Worm (Caenorhabditis elegans) whole organism, midembryonic: Measurements from ENCODE around the gene Y102A11A.9.

Source experiments
- T22C8.4 ChIP-seq: fragments of 200-800 bp; sonication (Bioruptor generic); IDR thresholded peaks from 2 replicates; pipeline ENCODE4 v1.3.6; 2022; ENCODE audit warnings: missing genetic modification characterization, missing compliant biosample characterization
- cog-1 ChIP-seq: sonication (generic microtip); optimal IDR thresholded peaks from 2 replicates; lab custom pipeline; 2016; ENCODE audit warnings: missing genetic modification characterization, missing compliant biosample characterization
- flt-1 ChIP-seq: fragments of 200-800 bp; sonication (Bioruptor generic); IDR thresholded peaks from 2 replicates; pipeline ENCODE4 v1.3.6; 2022; ENCODE audit warnings: missing genetic modification characterization, missing compliant biosample characterization
- klf-2 ChIP-seq: fragments of 200-800 bp; sonication (Bioruptor generic); conservative IDR thresholded peaks from 2 replicates; pipeline ENCODE4 v1.3.6; 2022; ENCODE audit warnings: missing genetic modification reagents, missing genetic modification characterization, missing compliant biosample characterization
- med-1 ChIP-seq: sonication (generic microtip); optimal IDR thresholded peaks from 2 replicates; lab custom pipeline; 2017; ENCODE audit warnings: missing genetic modification characterization, mild to moderate bottlenecking, missing compliant biosample characterization, antibody characterized with exemption, missing genetic modification reagents; ENCODE audit not compliant: insufficient read depth
- ref-1 ChIP-seq: fragments of 200-800 bp; sonication (Bioruptor generic); conservative IDR thresholded peaks from 2 replicates; pipeline ENCODE4 v1.3.6; 2022; ENCODE audit warnings: missing genetic modification reagents, missing genetic modification characterization, missing compliant biosample characterization
- tab-1 ChIP-seq: fragments of 200-800 bp; sonication (Bioruptor generic); IDR thresholded peaks from 2 replicates; pipeline ENCODE4 v1.3.6; 2022; ENCODE audit warnings: missing genetic modification characterization, missing compliant biosample characterization
- ztf-23 ChIP-seq: fragments of 200-800 bp; sonication (Bioruptor generic); IDR thresholded peaks from 2 replicates; pipeline ENCODE4 v1.3.6; 2022; ENCODE audit warnings: missing genetic modification reagents, missing genetic modification characterization, missing compliant biosample characterization
- ztf-29 ChIP-seq: fragments of 200-800 bp; sonication (Bioruptor generic); IDR thresholded peaks from 2 replicates; pipeline ENCODE4 v1.3.6; 2022; ENCODE audit warnings: missing genetic modification reagents, missing genetic modification characterization, missing compliant biosample characterization

The Y102A11A.9 gene

DNA sequence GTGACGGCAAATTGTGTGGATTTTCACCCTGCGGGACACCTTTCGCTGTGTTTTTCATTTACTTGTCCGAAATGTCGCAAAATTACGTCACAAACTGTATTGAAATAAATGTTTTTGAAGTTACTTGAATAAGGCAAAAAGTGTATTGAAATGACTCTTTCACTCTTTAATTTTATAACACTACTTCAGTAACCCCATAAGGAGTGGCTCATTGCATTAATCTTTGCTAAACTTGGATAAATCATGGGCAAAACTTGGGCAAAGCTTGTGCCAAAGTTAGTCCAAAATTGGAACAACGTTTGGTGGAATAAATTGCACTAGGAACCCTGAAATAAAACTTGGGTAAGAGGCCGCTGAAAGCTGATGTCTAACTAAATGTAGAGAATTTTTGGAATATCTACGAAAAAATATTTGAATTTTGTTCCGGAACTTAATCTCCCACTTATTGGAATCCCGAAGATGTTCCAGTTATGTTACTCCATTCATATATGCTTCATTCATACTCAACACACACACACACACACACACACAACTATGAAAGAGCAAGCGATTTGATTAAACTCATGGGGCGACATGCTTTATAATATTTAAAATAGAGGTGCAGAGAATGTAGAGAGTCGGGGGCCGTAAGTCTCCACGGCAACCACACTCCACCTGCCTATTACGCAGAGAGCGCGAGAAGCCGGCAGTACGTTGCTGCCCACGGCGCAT is at the start of gene Y102A11A.9:
Gene Y102A11A.9, plus strand, starts transcription at position 661 of the 711 bp plus-strand sequence.
- TF ChIP-seq tab-1 (GFP tag; lab: Robert Waterston, UW) (no peak), med-1 (no peak), klf-2 (GFP tag; lab: Robert Waterston, UW) (no peak), flt-1 (GFP tag; lab: Robert Waterston, UW) (no peak), ztf-29 (GFP tag; lab: Robert Waterston, UW) (no peak), T22C8.4 (no peak), ztf-23 (no peak)

ce11 chrX:1964411-1964810 is 48.5 kb upstream of the Y102A11A.9 start:
- TF ChIP-seq ref-1 (GFP tag; lab: Robert Waterston, UW): no peak
- TF ChIP-seq klf-2 (GFP tag; lab: Robert Waterston, UW): no peak
- TF ChIP-seq flt-1 (GFP tag; lab: Robert Waterston, UW): no peak
- TF ChIP-seq T22C8.4: no peak
- TF ChIP-seq med-1: no peak
- TF ChIP-seq ztf-23: no peak
- TF ChIP-seq tab-1 (GFP tag; lab: Robert Waterston, UW): no peak

DNA sequence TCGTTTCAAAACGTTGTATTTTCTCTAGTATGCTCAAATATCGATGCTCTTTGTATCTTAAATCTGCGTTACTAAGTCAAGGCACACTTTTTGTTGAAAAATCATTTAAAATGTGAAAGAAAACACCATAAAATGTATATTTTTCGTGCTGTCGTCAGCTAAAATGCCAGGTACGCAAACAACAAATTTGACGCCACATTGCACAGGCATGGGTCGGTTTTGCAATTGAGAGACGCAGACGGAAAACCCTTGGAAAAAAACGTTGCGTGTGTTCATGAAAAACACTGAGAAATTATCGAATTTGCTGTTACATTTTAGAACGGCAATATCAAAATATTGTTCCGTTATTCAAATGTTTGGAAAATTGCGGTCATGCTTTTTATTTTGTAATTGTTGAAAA is 48.1 kb upstream of the Y102A11A.9 start:
- TF ChIP-seq klf-2 (GFP tag; lab: Robert Waterston, UW): no peak
- no peak for TF ChIP-seq ztf-29 (GFP tag; lab: Robert Waterston, UW)
- no peak for TF ChIP-seq cog-1 (tag; lab: Kevin White, UChicago)
- TF ChIP-seq med-1: no peak
- no peak for TF ChIP-seq T22C8.4
- no peak for TF ChIP-seq tab-1 (GFP tag; lab: Robert Waterston, UW)
- no peak for TF ChIP-seq ref-1 (GFP tag; lab: Robert Waterston, UW)
- TF ChIP-seq ztf-23: no peak

ce11 chrX:1969575-1969974 is 43.4 kb upstream of the Y102A11A.9 start, which contains the start of gene str-79:
Gene str-79 (plus strand): TSS chrX:1969875.
- TF ChIP-seq klf-2 (GFP tag; lab: Robert Waterston, UW) (no peak), ztf-23 (no peak), flt-1 (GFP tag; lab: Robert Waterston, UW) (no peak), T22C8.4 (no peak), tab-1 (GFP tag; lab: Robert Waterston, UW) (no peak), cog-1 (tag; lab: Kevin White, UChicago) (no peak), ref-1 (GFP tag; lab: Robert Waterston, UW) (no peak), ztf-29 (GFP tag; lab: Robert Waterston, UW) (no peak), med-1 (no peak)

ce11 chrX:1971647-1972046 is 41.3 kb upstream of the Y102A11A.9 start:
- no peak for TF ChIP-seq med-1
- 0 out of 2 replicates have a peak, but pooled peaks have one; percentile 20 for TF ChIP-seq ztf-23

DNA sequence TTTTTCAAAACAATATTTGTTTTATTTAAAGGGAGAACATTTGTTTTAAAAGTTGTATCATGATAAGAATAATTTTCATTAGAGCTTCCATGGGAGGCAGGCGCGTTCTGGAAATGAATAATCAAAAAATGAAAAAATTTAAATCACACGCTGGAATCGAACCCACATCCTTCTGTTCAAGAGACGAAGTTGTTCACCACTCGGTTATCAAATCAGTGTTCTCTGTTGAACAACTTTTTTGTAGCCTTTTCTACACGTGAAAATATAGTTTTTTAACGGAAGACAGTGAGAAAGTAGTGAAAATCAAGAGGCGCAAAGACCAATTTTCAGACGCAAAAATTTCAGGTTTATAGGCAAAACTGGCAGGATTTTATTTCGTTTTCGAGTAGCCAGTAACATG is 40.2 kb upstream of the Y102A11A.9 start:
- TF ChIP-seq ref-1 (GFP tag; lab: Robert Waterston, UW): no peak
- TF ChIP-seq klf-2 (GFP tag; lab: Robert Waterston, UW): no peak
- no peak for TF ChIP-seq tab-1 (GFP tag; lab: Robert Waterston, UW)
- TF ChIP-seq ztf-29 (GFP tag; lab: Robert Waterston, UW): no peak
- TF ChIP-seq flt-1 (GFP tag; lab: Robert Waterston, UW): no peak
- no peak for TF ChIP-seq T22C8.4
- no peak for TF ChIP-seq cog-1 (tag; lab: Kevin White, UChicago)
- no peak for TF ChIP-seq med-1
- no peak for TF ChIP-seq ztf-23

ce11 chrX:1974699-1975098 is 38.3 kb upstream of the Y102A11A.9 start, which contains the start of gene F52D2.5:
Gene F52D2.5 (minus strand): TSS chrX:1974799.
- no peak for TF ChIP-seq med-1
- no peak for TF ChIP-seq ztf-23
- TF ChIP-seq T22C8.4: no peak
- TF ChIP-seq ref-1 (GFP tag; lab: Robert Waterston, UW): no peak
- no peak for TF ChIP-seq flt-1 (GFP tag; lab: Robert Waterston, UW)
- TF ChIP-seq tab-1 (GFP tag; lab: Robert Waterston, UW): no peak
- TF ChIP-seq cog-1 (tag; lab: Kevin White, UChicago): no peak
- no peak for TF ChIP-seq ztf-29 (GFP tag; lab: Robert Waterston, UW)
- no peak for TF ChIP-seq klf-2 (GFP tag; lab: Robert Waterston, UW)

DNA sequence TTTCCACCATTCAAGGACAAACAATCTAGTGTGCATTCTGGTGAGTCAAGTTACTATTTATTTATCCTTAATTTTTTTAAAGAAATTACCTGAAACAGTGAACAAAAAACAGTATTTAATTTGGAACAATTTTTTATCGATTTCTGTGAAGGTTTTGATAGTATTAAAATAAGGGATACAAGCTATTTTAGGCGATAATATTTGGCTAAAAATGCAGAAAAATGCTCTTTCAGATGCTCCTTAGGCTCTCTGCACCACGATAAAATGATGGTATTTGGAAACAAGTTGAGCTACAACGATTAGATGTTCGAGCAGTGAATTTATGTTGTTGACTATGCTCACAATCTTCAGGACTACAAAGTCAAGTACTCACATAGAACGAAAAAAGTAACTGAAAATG is 37.3 kb upstream of the Y102A11A.9 start, which contains the start of gene F52D2.6:
Gene F52D2.6, plus strand, starts transcription at position 301 of the 400 bp plus-strand sequence.
- TF ChIP-seq med-1 (no peak), cog-1 (tag; lab: Kevin White, UChicago) (no peak), ref-1 (GFP tag; lab: Robert Waterston, UW) (no peak), T22C8.4 (no peak)

DNA sequence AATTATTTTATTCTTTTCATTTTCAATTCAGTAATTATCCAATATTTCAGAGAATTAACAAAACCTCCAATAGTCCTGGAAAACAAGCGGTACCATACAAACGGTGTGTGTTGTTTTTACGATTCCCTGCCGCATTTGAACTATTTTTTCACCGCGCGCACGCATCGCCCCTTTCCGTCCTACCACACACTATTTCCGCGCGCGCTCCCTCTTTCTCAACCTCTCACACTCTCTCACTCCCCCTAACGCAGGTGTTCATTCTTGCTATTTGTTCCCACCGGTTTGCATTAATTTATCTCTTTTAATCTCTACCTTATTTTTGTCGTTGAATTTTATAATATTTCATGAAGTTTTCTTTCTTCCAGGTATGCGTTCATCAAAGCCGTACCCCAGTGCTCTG is 35.2 kb upstream of the Y102A11A.9 start, which contains the start of gene F52D2.12:
Gene F52D2.12, plus strand, starts transcription at position 307 of the 400 bp plus-strand sequence.
- TF ChIP-seq tab-1 (GFP tag; lab: Robert Waterston, UW) (no peak), T22C8.4 (no peak), klf-2 (GFP tag; lab: Robert Waterston, UW) (no peak)

DNA sequence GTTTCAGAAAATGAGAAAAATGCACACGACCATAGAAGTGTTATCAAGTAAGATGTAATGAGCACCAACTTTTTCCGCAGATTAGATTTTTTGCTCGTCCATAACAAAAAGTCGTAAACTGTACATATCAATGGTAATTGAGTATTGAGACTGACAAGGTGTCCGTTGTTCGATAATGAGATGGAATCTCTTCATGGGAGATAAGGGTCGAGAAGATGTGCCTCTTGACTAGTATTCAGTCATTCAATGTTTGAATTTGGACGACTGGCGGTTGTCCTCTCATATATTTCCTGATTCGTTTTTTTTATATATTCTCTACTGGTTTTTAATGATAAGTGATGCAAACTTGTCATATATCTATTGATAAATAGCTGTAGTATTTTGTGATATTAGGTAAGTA is 31.3 kb upstream of the Y102A11A.9 start:
- TF ChIP-seq T22C8.4 (no peak), klf-2 (GFP tag; lab: Robert Waterston, UW) (no peak), ref-1 (GFP tag; lab: Robert Waterston, UW) (no peak), ztf-23 (no peak), cog-1 (tag; lab: Kevin White, UChicago) (no peak), flt-1 (GFP tag; lab: Robert Waterston, UW) (no peak), med-1 (no peak), tab-1 (GFP tag; lab: Robert Waterston, UW) (no peak), ztf-29 (GFP tag; lab: Robert Waterston, UW) (no peak)
